Fruit fly (Drosophila melanogaster) whole organism, pupa: Measurements from ENCODE around the gene REG.

ENCODE experiments used
- CG10348 ChIP-seq: fragments of 200-800 bp; sonication (Bioruptor generic); IDR thresholded peaks from 2 replicates; pipeline ENCODE4 v1.3.6; 2022; ENCODE audit warnings: missing biosample characterization, missing genetic modification characterization
- CG12605 ChIP-seq: fragments of 200-800 bp; sonication (Bioruptor generic); IDR thresholded peaks from 2 replicates; pipeline ENCODE4 v1.3.6; 2022; ENCODE audit warnings: missing biosample characterization, missing genetic modification characterization
- CG13204 ChIP-seq: fragments of 200-800 bp; sonication (Bioruptor generic); optimal IDR thresholded peaks from 2 replicates; lab custom pipeline; 2018; ENCODE audit warnings: missing biosample characterization, mild to moderate bottlenecking, missing genetic modification characterization, moderate library complexity
- CG14655 ChIP-seq: fragments of 200-800 bp; sonication (Bioruptor generic); optimal IDR thresholded peaks from 3 replicates; lab custom pipeline; 2017; ENCODE audit warnings: mild to moderate bottlenecking, missing biosample characterization, missing genetic modification reagents, missing genetic modification characterization
- CG15710 ChIP-seq: fragments of 200-800 bp; sonication (Bioruptor generic); optimal IDR thresholded peaks from 2 replicates; lab custom pipeline; 2018; ENCODE audit warnings: missing biosample characterization, mild to moderate bottlenecking, missing genetic modification characterization, moderate library complexity
- CG17806 ChIP-seq: fragments of 200-800 bp; sonication (Bioruptor generic); optimal IDR thresholded peaks from 2 replicates; lab custom pipeline; 2018; ENCODE audit warnings: missing biosample characterization, mild to moderate bottlenecking, missing genetic modification characterization, moderate library complexity
- CG32121 ChIP-seq: fragments of 200-800 bp; sonication (Bioruptor generic); IDR thresholded peaks from 2 replicates; pipeline ENCODE4 v1.3.6; 2022; ENCODE audit warnings: missing biosample characterization, missing genetic modification characterization
- CG34367 ChIP-seq: fragments of 200-800 bp; sonication (Bioruptor generic); optimal IDR thresholded peaks from 2 replicates; lab custom pipeline; 2018; ENCODE audit warnings: missing biosample characterization, mild to moderate bottlenecking, missing genetic modification characterization
- CG4496 ChIP-seq: fragments of 200-800 bp; sonication (Bioruptor generic); IDR thresholded peaks from 3 replicates; pipeline ENCODE4 v1.3.6; 2022; ENCODE audit warnings: missing biosample characterization, missing genetic modification characterization
- CG8159 ChIP-seq: fragments of 200-800 bp; sonication (Bioruptor generic); optimal IDR thresholded peaks from 3 replicates; lab custom pipeline; 2018; ENCODE audit warnings: missing biosample characterization, mild to moderate bottlenecking, missing genetic modification characterization, moderate library complexity
- CG8301 ChIP-seq: fragments of 200-800 bp; sonication (Bioruptor generic); optimal IDR thresholded peaks from 2 replicates; lab custom pipeline; 2018; ENCODE audit warnings: missing biosample characterization, mild to moderate bottlenecking, missing genetic modification characterization
- CG9948 ChIP-seq: fragments of 200-800 bp; sonication (Bioruptor generic); optimal IDR thresholded peaks from 2 replicates; lab custom pipeline; 2018; ENCODE audit warnings: missing biosample characterization, mild to moderate bottlenecking, missing genetic modification characterization, moderate library complexity
- D1 ChIP-seq: fragments of 200-800 bp; sonication (Bioruptor generic); optimal IDR thresholded peaks from 2 replicates; lab custom pipeline; 2018; ENCODE audit warnings: missing biosample characterization, mild to moderate bottlenecking, missing genetic modification characterization, moderate library complexity
- EcR ChIP-seq: fragments of 200-800 bp; sonication (Bioruptor generic); optimal IDR thresholded peaks from 3 replicates; lab custom pipeline; 2019; ENCODE audit warnings: missing biosample characterization, missing genetic modification characterization, mild to moderate bottlenecking, moderate library complexity, missing genetic modification reagents
- Ets98B ChIP-seq: fragments of 200-800 bp; sonication (Bioruptor generic); IDR thresholded peaks from 2 replicates; pipeline ENCODE4 v1.3.6; 2022; ENCODE audit warnings: missing biosample characterization, missing genetic modification characterization
- Pif1A ChIP-seq: fragments of 200-800 bp; sonication (Bioruptor generic); optimal IDR thresholded peaks from 3 replicates; lab custom pipeline; 2016; ENCODE audit warnings: missing biosample characterization, missing genetic modification characterization
- Pif1B ChIP-seq: fragments of 200-800 bp; sonication (Bioruptor generic); optimal IDR thresholded peaks from 3 replicates; lab custom pipeline; 2016; ENCODE audit warnings: missing biosample characterization, missing genetic modification characterization
- Snoo ChIP-seq: fragments of 200-800 bp; sonication (Bioruptor generic); optimal IDR thresholded peaks from 3 replicates; lab custom pipeline; 2017; ENCODE audit warnings: missing biosample characterization, mild to moderate bottlenecking, missing genetic modification characterization, inconsistent platforms
- fd96Ca ChIP-seq: fragments of 200-800 bp; sonication (Bioruptor generic); IDR thresholded peaks from 3 replicates; pipeline ENCODE4 v1.3.6; 2022; ENCODE audit warnings: missing biosample characterization, missing genetic modification characterization
- gl ChIP-seq: fragments of 200-800 bp; sonication (Bioruptor generic); optimal IDR thresholded peaks from 2 replicates; lab custom pipeline; 2018; ENCODE audit warnings: missing biosample characterization, mild to moderate bottlenecking, missing genetic modification characterization
- rn ChIP-seq: fragments of 200-800 bp; sonication (Bioruptor generic); IDR thresholded peaks from 2 replicates; pipeline ENCODE4 v1.3.6; 2022; ENCODE audit warnings: missing biosample characterization, missing genetic modification characterization

Gene REG

DNA sequence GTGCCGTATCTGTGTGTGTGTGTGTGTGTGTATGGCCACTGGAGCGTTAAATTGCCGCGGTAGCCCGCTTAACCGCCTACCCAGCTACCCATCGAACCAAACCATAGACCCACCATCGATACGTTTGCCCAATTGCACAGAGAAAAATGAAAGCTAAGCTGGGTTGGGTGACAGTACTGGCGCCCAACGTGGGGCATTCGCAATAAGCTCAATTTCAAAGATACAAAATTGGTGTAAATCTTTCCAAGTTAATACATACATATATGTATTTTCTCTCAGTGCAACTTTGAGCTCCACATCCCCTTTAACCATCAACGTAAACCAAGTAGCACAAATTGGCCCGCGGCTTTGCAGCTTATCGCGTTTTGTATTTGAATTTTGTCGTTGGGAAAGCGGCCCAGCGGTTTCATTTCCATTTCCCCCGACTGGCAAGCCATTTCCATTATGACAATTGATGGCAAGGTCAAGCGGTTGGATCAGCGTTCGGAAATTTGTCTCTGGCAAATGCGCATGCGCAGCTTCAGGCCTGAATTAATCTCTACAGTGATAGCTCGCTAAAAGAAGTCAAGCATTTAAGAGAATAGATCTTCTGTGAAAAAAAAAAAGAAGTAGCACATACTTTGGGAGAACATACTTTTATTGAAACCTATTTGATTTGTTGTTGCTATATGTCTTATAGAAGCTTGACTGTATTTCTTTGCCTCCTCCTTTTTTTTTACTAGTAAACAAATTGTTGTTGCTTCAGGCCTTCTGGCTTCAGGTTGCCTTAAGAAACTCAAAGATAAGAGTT lies 20.5 kb downstream of the REG start:
- TF ChIP-seq CG13204 (GFP tag; lab: Kevin White, UChicago): no peak
- TF ChIP-seq EcR (GFP tag; lab: Kevin White, UChicago): no peak
- no peak for TF ChIP-seq Pif1B
- peak; percentile 71; the same call in 1 of the 2 replicates for TF ChIP-seq rn
- no peak for TF ChIP-seq CG34367 (tag; lab: Kevin White, UChicago)
- TF ChIP-seq D1 (tag; lab: Kevin White, UChicago): no peak
- TF ChIP-seq Ets98B: peak; percentile 68
- TF ChIP-seq CG10348 (GFP tag; lab: Robert Waterston, UW): no peak
- no peak for TF ChIP-seq Snoo (tag; lab: Kevin White, UChicago)
- no peak for TF ChIP-seq CG12605 (GFP tag; lab: Robert Waterston, UW)
- TF ChIP-seq CG9948 (tag; lab: Kevin White, UChicago): no peak
- TF ChIP-seq CG17806 (tag; lab: Kevin White, UChicago): no peak
- peak; percentile 5 for TF ChIP-seq CG15710 (tag; lab: Kevin White, UChicago)
- TF ChIP-seq fd96Ca (GFP tag; lab: Robert Waterston, UW): peak; percentile 78
- TF ChIP-seq gl: no peak
- TF ChIP-seq CG32121 (GFP tag; lab: Robert Waterston, UW): peak; percentile 70
- TF ChIP-seq CG14655: peak; percentile 44
- no peak for TF ChIP-seq CG8159
- peak; percentile 73 for TF ChIP-seq CG4496 (GFP tag; lab: Robert Waterston, UW)
- peak; percentile 30 for TF ChIP-seq CG8301 (tag; lab: Kevin White, UChicago)
- TF ChIP-seq Pif1A: peak; percentile 25

DNA sequence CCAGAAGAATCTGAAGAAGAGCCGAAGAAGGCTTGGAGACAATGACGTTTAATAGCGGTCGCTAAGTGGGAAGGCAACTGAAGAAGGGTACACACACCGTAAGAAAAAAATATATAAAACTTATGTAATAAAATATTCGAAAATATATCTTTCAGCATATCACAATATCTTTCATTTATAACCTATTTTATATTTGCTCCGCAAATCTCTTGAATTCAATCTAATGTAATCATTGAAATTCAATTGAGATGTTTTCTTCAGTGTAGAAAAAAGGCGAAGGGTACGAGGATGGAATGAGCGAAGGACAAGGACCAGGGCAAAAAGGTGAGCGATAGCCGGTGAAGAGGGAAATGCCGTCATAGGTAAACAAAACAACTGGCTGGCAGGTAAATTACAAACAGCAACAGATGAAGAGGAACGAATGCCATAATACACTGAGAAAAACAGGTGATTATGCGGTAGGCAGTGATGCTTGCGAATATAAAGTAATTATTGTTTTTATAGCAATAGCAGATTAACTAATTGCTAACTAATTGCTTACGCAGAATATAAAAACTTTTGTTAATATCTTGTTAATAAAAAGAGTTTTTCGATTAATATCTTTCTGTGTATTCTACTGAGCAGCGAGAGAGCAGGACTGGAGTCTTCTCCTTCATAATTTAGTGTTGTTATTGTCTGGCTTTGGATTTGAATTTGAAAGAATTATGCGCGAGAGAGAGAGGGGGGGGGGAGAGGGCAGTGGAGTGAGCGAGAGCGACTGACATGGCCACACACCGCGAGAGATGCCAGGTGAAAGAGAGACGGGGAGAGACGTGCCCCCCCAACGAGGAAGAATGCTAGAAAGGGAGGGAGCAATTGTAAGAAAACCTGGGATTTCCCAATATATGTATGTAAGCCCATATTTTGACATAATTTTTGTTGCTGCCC lies 21.9 kb downstream of the REG start:
- TF ChIP-seq CG8159 (peak; percentile 90), CG4496 (GFP tag; lab: Robert Waterston, UW) (peak; percentile 84), CG15710 (tag; lab: Kevin White, UChicago) (peak; percentile 91), CG17806 (tag; lab: Kevin White, UChicago) (peak; percentile 69), gl (peak; percentile 77), CG32121 (GFP tag; lab: Robert Waterston, UW) (peak; percentile 32; the same call in 1 of the 2 replicates), EcR (GFP tag; lab: Kevin White, UChicago) (peak; percentile 80), fd96Ca (GFP tag; lab: Robert Waterston, UW) (peak; percentile 11; the same call in 1 of the 3 replicates), D1 (tag; lab: Kevin White, UChicago) (peak; percentile 69), CG34367 (tag; lab: Kevin White, UChicago) (peak; percentile 67), Snoo (tag; lab: Kevin White, UChicago) (peak; percentile 61), CG9948 (tag; lab: Kevin White, UChicago) (peak; percentile 81), Pif1B (peak; percentile 81), CG10348 (GFP tag; lab: Robert Waterston, UW) (no peak), rn (no peak), Ets98B (peak; percentile 51; the same call in 1 of the 2 replicates), CG12605 (GFP tag; lab: Robert Waterston, UW) (peak; percentile 25), CG14655 (peak; percentile 83), Pif1A (peak; percentile 85), CG13204 (GFP tag; lab: Kevin White, UChicago) (peak; percentile 79), CG8301 (tag; lab: Kevin White, UChicago) (peak; percentile 67)

DNA sequence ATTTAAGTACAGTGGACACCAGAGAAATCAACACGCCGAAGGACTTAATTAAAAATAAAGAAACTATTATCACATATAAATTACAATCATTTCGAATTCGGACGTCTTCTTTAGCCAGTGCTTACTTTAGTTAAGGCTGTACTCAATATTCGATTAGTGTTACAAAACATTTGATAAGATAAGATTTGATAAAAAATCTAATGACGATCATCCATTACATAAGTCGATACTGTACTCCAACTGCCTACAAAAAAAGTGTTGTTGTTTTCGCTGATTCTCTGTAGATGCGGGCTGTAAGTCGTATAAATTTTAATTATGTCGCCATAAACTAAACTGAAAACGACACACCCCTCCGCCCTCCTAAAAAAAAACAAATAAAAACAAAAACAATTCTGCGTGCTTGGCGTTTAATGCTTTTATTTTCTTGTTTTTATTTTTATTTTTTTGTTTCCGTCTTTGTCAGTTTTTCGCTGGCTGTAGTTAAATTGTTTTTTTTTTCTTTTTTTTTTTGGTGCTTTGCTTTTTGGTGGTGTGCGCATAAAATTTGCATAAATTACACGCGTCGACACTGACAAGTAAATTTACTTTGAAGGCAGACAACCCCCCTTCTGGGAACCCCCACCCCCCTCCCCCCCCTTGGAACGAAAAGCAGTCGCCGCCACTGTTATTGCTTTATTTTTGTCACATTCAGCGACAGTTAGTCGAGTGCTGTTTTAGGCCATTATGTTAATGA lies 22.8 kb downstream of the REG start:
- TF ChIP-seq D1 (tag; lab: Kevin White, UChicago): no peak
- TF ChIP-seq CG32121 (GFP tag; lab: Robert Waterston, UW): peak; percentile 60
- no peak for TF ChIP-seq rn
- no peak for TF ChIP-seq CG34367 (tag; lab: Kevin White, UChicago)
- TF ChIP-seq EcR (GFP tag; lab: Kevin White, UChicago): no peak
- no peak for TF ChIP-seq CG8301 (tag; lab: Kevin White, UChicago)
- TF ChIP-seq CG13204 (GFP tag; lab: Kevin White, UChicago): no peak
- TF ChIP-seq fd96Ca (GFP tag; lab: Robert Waterston, UW): 0 out of 3 replicates have a peak, but pooled peaks have one; percentile 40
- peak; percentile 56; the same call in 1 of the 2 replicates for TF ChIP-seq CG12605 (GFP tag; lab: Robert Waterston, UW)
- no peak for TF ChIP-seq CG17806 (tag; lab: Kevin White, UChicago)
- no peak for TF ChIP-seq Pif1B
- peak; percentile 41; the same call in 1 of the 2 replicates for TF ChIP-seq Ets98B
- TF ChIP-seq CG8159: no peak
- TF ChIP-seq CG9948 (tag; lab: Kevin White, UChicago): no peak
- no peak for TF ChIP-seq CG15710 (tag; lab: Kevin White, UChicago)
- TF ChIP-seq CG10348 (GFP tag; lab: Robert Waterston, UW): no peak
- peak; percentile 80 for TF ChIP-seq CG4496 (GFP tag; lab: Robert Waterston, UW)
- TF ChIP-seq Snoo (tag; lab: Kevin White, UChicago): peak; percentile 42
- TF ChIP-seq CG14655: no peak
- TF ChIP-seq Pif1A: no peak
- no peak for TF ChIP-seq gl
